Fruit fly (Drosophila melanogaster): ENCODE measurements around the gene Hmgcr.

DNA sequence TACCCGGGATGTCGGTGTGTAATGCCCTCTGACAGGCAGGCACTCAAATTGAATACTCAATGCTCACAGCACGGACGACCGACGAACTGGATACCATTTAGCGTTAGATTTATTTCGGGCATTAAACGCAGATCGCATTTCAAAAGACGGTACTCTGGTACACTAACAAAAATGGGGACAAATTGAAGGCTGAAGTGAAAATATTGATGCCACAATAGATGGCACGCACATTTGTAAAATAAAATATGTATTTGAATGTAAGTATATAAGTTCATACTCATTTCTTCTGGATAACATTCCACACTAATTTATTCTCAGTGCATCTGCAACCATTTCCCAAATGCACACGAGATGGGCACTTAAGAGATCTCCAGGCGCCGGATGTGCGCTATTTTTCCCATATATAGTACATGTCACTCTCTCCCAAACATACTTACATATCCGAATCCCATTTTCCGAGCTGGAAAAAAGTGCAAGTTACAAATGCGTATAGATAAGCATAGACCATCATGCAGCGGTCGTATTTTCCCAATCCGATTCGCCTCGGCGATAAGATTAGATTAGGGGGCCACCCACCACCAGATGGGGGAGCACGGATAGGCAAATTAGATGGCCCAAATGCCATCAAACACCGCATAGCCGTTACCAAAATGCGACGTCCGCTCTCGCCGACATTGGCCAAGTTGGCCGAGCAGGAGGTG is 23.5 kb upstream of the Hmgcr start, which contains the start of gene CG10301:
- TF ChIP-seq eg (GFP tag; IDR thresholded peaks at IDR 0.05) (no peak), OdsH (GFP tag; optimal IDR thresholded peaks at IDR 0.05) (no peak), cyc (GFP tag; optimal IDR thresholded peaks at IDR 0.05) (no peak), vri (GFP tag; optimal IDR thresholded peaks at IDR 0.05) (no peak), Ets21C (GFP tag; optimal IDR thresholded peaks at IDR 0.05) (no peak), fkh (GFP tag; optimal IDR thresholded peaks at IDR 0.05) (no peak), CG15336 (GFP tag; IDR thresholded peaks at IDR 0.05) (no peak)
